Worm (Caenorhabditis elegans): ENCODE measurements around the gene bbs-5.

ce11 chrIII:10251114-10251513 lies 10.5 kb downstream of the bbs-5 start:
- TF ChIP-seq ets-4 (tag; optimal IDR thresholded peaks at IDR 0.05) (no peak), fkh-10 (GFP tag; optimal IDR thresholded peaks at IDR 0.05) (no peak), ceh-9 (tag; optimal IDR thresholded peaks at IDR 0.05) (no peak), pqm-1 (tag; optimal IDR thresholded peaks at IDR 0.05) (no peak), mec-3 (tag; optimal IDR thresholded peaks at IDR 0.05; ENCODE audit: borderline replicate concordance) (no peak), lin-11 (tag; optimal IDR thresholded peaks at IDR 0.05) (no peak), dve-1 (tag; optimal IDR thresholded peaks at IDR 0.05) (no peak)
